Worm (Caenorhabditis elegans) whole organism, L4/young adult: Measurements from ENCODE around the gene cyb-2.1.
A peak's percentile ranks its signal among the peaks of the same experiment; 100 is the strongest.
"Not testable (repeated sequence)": the region's sequence is repeated elsewhere in the genome, so short reads cannot be mapped to it uniquely, and the experiment has no call there.

Experiments used
- W03F9.2 ChIP-seq: fragments of 150-350 bp; optimal IDR thresholded peaks from 2 replicates; lab custom pipeline; 2014; ENCODE audit warnings: missing biosample characterization, missing genetic modification characterization
- dao-5 ChIP-seq: sonication (generic microtip); optimal IDR thresholded peaks from 2 replicates; lab custom pipeline; 2016; ENCODE audit warnings: missing genotype, missing genetic modification characterization, moderate library complexity, missing compliant biosample characterization
- him-1 ChIP-seq: sonication (generic microtip); optimal IDR thresholded peaks from 2 replicates; lab custom pipeline; 2016; ENCODE audit warnings: missing genotype, missing genetic modification reagents, missing genetic modification characterization, missing compliant biosample characterization

Gene cyb-2.1

DNA sequence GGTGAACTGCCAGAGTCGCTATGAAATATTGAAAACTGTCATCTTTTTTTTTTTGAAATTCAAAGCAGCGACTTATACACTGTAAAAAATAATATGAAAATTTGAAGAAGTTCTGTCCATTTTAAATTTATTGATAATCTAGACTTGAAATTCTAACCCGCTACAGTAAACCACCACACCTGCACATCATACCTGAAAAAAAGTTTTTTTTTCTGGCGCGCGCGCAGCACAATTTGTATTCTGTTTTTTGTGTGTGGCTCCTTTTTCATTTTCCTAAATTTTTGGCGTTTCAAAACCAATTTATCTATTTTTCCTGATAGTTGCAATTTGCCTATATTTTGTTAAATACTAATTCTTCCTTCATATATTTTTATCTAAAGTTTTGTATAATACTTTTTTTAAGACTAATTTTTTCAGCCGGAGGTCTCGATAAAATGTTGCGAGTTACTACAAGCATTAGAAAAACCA is at the start of gene cyb-2.1:
Gene cyb-2.1 (plus strand): TSS at position 418 of the 468 bp plus-strand sequence.
- TF ChIP-seq dao-5 (tag; lab: Kevin White, UChicago): no peak
- no peak for TF ChIP-seq W03F9.2 (tag; lab: Kevin White, UChicago)
- TF ChIP-seq him-1 (tag; lab: Kevin White, UChicago): no peak

ce11 chrIV:10936906-10937540 is 48.8 kb upstream of the cyb-2.1 start, which contains the start of gene fic-1:
fic-1 (plus strand) TSS chrIV:10937454.
- TF ChIP-seq dao-5 (tag; lab: Kevin White, UChicago): no peak
- peak; percentile 80 for TF ChIP-seq W03F9.2 (tag; lab: Kevin White, UChicago)
- TF ChIP-seq him-1 (tag; lab: Kevin White, UChicago): no peak

- no peak for TF ChIP-seq him-1 (tag; lab: Kevin White, UChicago)
- no peak for TF ChIP-seq W03F9.2 (tag; lab: Kevin White, UChicago)
- no peak for TF ChIP-seq dao-5 (tag; lab: Kevin White, UChicago)
Observed at ce11 chrIV:10948797-10949196, 37.0 kb upstream of the cyb-2.1 start, which contains the start of gene Y69E1A.1. Y69E1A.1 (minus strand) TSS chrIV:10948897.

- TF ChIP-seq him-1 (tag; lab: Kevin White, UChicago): no peak
- no peak for TF ChIP-seq W03F9.2 (tag; lab: Kevin White, UChicago)
- no peak for TF ChIP-seq dao-5 (tag; lab: Kevin White, UChicago)
Observed at ce11 chrIV:10949510-10949909, 36.3 kb upstream of the cyb-2.1 start, which contains the start of gene nsph-3.1. nsph-3.1 (plus strand) TSS chrIV:10949810.

- no peak for TF ChIP-seq him-1 (tag; lab: Kevin White, UChicago)
- no peak for TF ChIP-seq W03F9.2 (tag; lab: Kevin White, UChicago)
- no peak for TF ChIP-seq dao-5 (tag; lab: Kevin White, UChicago)
Observed at ce11 chrIV:10950363-10951214, 35.2 kb upstream of the cyb-2.1 start.

- TF ChIP-seq W03F9.2 (tag; lab: Kevin White, UChicago): no peak
Observed at ce11 chrIV:10951997-10952396, 33.8 kb upstream of the cyb-2.1 start, which contains the start of gene Y69E1A.3. Y69E1A.3 (plus strand) TSS chrIV:10952297.

ce11 chrIV:10954955-10955354 is 30.8 kb upstream of the cyb-2.1 start, which contains the start of gene Y69E1A.4:
Y69E1A.4 (plus strand) TSS chrIV:10955255.
- not testable (repeated sequence) for TF ChIP-seq him-1, dao-5, W03F9.2 (tag; lab: Kevin White, UChicago)

DNA sequence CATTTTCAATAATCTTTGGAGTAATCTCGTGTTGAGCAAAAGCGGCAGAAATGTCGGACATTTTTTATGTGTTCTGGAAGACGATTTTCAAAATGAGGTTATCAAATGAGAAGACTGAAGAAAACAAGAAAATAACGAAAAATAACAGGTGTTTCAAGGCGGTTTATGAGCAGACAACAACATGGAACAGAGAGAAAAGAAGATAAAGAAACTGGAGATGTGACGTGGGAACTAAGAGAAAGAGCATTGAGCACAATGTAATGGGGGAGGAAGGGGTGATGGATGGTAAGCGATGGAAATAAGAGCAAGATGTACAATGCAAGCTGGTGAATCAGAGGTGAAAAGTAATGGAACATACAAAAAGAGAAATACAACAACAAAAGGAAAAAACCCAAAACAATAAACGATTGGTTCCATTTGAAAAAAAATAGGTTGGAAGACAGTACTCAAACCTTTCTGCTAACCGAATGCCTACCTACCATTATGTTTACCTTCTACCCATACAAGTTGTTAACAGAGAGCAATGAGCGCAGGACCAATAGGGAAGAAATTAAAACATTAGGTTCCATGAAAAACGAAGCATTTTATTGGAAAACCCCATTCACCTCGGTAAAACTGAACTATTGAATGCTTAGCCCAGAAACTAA is 28.1 kb upstream of the cyb-2.1 start, which contains the start of gene Y69E1A.5:
Gene Y69E1A.5 (minus strand): TSS at position 73 of the 647 bp plus-strand sequence.
- TF ChIP-seq W03F9.2 (tag; lab: Kevin White, UChicago): no peak
- TF ChIP-seq dao-5 (tag; lab: Kevin White, UChicago): no peak
- TF ChIP-seq him-1 (tag; lab: Kevin White, UChicago): no peak

DNA sequence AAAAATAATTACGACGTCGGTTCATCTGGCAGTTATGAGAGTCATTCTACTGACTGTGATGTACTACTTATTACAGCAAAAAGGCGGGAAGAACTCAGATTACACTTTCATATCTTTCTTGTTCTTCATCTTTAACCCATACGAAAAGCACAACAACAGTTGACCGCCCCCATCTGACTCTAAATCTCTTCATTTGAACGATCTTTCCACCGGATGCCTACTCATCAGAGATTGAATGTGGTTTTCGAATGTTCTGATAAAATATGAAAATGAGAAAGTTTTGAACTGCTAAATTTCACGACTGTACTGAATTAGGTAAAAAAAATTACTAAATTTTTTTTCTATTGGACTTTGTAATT is 27.6 kb upstream of the cyb-2.1 start, which contains the start of gene sri-19:
Gene sri-19 (plus strand): TSS at position 143 of the 359 bp plus-strand sequence.
- TF ChIP-seq him-1 (tag; lab: Kevin White, UChicago) (no peak), W03F9.2 (tag; lab: Kevin White, UChicago) (no peak), dao-5 (tag; lab: Kevin White, UChicago) (no peak)

DNA sequence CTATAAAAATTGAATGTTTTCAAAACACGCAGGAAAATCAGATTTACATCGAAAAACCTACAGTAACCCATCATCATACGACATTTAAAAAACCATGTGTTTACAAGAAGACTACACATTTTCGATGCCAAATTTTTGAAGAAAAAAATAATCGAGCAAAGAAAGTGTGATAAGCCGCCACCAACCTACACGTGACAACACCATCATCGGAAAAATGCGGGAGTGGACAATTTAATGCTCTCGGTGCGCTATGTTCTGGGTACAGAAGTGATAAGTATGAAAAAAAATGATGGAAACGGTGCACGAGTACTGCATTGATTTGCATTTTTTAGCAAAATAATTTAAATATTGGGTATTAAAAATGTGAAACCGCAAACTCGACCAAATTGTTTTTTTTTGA is 21.1 kb upstream of the cyb-2.1 start:
- TF ChIP-seq him-1 (tag; lab: Kevin White, UChicago): no peak
- no peak for TF ChIP-seq W03F9.2 (tag; lab: Kevin White, UChicago)
- no peak for TF ChIP-seq dao-5 (tag; lab: Kevin White, UChicago)

DNA sequence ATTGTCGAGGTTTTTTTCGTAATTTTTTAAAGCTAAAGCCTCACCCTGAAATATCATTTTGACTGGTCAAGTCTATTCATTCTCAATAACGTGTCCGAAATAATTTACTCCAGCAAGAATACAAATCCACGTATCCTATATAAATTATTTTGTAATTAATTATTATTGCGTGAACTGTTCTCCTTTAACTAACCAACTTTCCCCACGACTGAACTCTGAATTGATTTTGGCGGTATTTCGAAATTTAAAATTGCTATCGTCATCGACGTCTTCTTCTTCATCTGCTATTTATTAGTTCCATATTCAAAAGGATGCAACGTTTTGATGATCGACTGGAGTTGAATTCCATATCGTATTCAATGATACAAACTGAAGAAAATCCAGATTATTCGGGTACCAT is 19.4 kb upstream of the cyb-2.1 start, which contains the start of the genes aqp-3 and Y69E1A.8:
Gene aqp-3 (minus strand): TSS at position 101 of the 400 bp plus-strand sequence.
Gene Y69E1A.8 (plus strand): TSS at position 246 of the 400 bp plus-strand sequence.
- TF ChIP-seq him-1 (tag; lab: Kevin White, UChicago) (no peak), dao-5 (tag; lab: Kevin White, UChicago) (no peak), W03F9.2 (tag; lab: Kevin White, UChicago) (no peak)

ce11 chrIV:10970333-10970732 is 15.5 kb upstream of the cyb-2.1 start:
- TF ChIP-seq W03F9.2 (tag; lab: Kevin White, UChicago) (no peak), him-1 (tag; lab: Kevin White, UChicago) (no peak), dao-5 (tag; lab: Kevin White, UChicago) (no peak)
